Fruit fly (Drosophila melanogaster) whole organism, adult: Measurements from ENCODE around the gene Coq5.

Experiments
- CG11617 ChIP-seq: fragments of 200-800 bp; sonication (Bioruptor generic); optimal IDR thresholded peaks from 2 replicates; lab custom pipeline; 2017; ENCODE audit warnings: mild to moderate bottlenecking, missing biosample characterization, missing genetic modification reagents, missing genetic modification characterization
- CG12768 ChIP-seq: fragments of 200-800 bp; sonication (Bioruptor generic); optimal IDR thresholded peaks from 2 replicates; lab custom pipeline; 2017; ENCODE audit warnings: missing biosample characterization, missing genetic modification characterization, mild to moderate bottlenecking, moderate library complexity, missing genetic modification reagents
- CG14711 ChIP-seq: fragments of 200-800 bp; sonication (Bioruptor generic); optimal IDR thresholded peaks from 2 replicates; lab custom pipeline; 2018; ENCODE audit warnings: missing biosample characterization, mild to moderate bottlenecking, missing genetic modification characterization, moderate library complexity
- CG1620 ChIP-seq: fragments of 200-800 bp; sonication (Bioruptor generic); optimal IDR thresholded peaks from 2 replicates; lab custom pipeline; 2016; ENCODE audit warnings: missing biosample characterization, missing genetic modification characterization
- CG33017 ChIP-seq: fragments of 200-800 bp; sonication (Bioruptor generic); optimal IDR thresholded peaks from 2 replicates; lab custom pipeline; 2018; ENCODE audit warnings: missing biosample characterization, mild to moderate bottlenecking, missing genetic modification characterization, moderate library complexity
- CG5204 ChIP-seq: fragments of 200-800 bp; sonication (Bioruptor generic); optimal IDR thresholded peaks from 2 replicates; lab custom pipeline; 2016; ENCODE audit warnings: missing biosample characterization, missing genetic modification characterization
- CG7045 ChIP-seq: fragments of 200-800 bp; sonication (Bioruptor generic); optimal IDR thresholded peaks from 2 replicates; lab custom pipeline; 2017; ENCODE audit warnings: missing biosample characterization, mild to moderate bottlenecking, missing genetic modification characterization
- CG7101 ChIP-seq: fragments of 200-800 bp; sonication (Bioruptor generic); optimal IDR thresholded peaks from 2 replicates; lab custom pipeline; 2018; ENCODE audit warnings: missing biosample characterization, mild to moderate bottlenecking, missing genetic modification characterization, moderate library complexity
- Clk ChIP-seq: fragments of 200-800 bp; sonication (Bioruptor generic); optimal IDR thresholded peaks from 2 replicates; lab custom pipeline; 2017; ENCODE audit warnings: missing biosample characterization, missing genetic modification characterization
- Crg-1 ChIP-seq: fragments of 200-800 bp; sonication (Bioruptor generic); optimal IDR thresholded peaks from 2 replicates; lab custom pipeline; 2016; ENCODE audit warnings: missing biosample characterization, missing genetic modification characterization
- Hr96 ChIP-seq: fragments of 200-800 bp; sonication (Bioruptor generic); optimal IDR thresholded peaks from 2 replicates; lab custom pipeline; 2016; ENCODE audit warnings: missing biosample characterization, missing genetic modification characterization
- Mnt ChIP-seq: fragments of 200-800 bp; sonication (Bioruptor generic); optimal IDR thresholded peaks from 2 replicates; lab custom pipeline; 2016; ENCODE audit warnings: missing biosample characterization, mild to moderate bottlenecking, missing genetic modification characterization
- bab1 ChIP-seq: fragments of 200-800 bp; sonication (Bioruptor generic); optimal IDR thresholded peaks from 3 replicates; lab custom pipeline; 2019; ENCODE audit warnings: missing biosample characterization, mild to moderate bottlenecking, missing genetic modification characterization, moderate library complexity
- cic ChIP-seq: fragments of 200-800 bp; sonication (Bioruptor generic); optimal IDR thresholded peaks from 2 replicates; lab custom pipeline; 2017; ENCODE audit warnings: missing biosample characterization, mild to moderate bottlenecking, missing genetic modification characterization, moderate library complexity
- cnc ChIP-seq, 2 experiments: fragments of >200 bp; optimal IDR thresholded peaks; 2 replicates each; lab custom pipeline; 2017
- kay ChIP-seq: fragments of 200-800 bp; sonication (Bioruptor generic); peaks from one replicate; lab custom pipeline; 2016; ENCODE audit warnings: missing biosample characterization, missing genetic modification characterization, borderline replicate concordance
- ovo ChIP-seq: fragments of 200-800 bp; sonication (Bioruptor generic); optimal IDR thresholded peaks from 2 replicates; lab custom pipeline; 2016; ENCODE audit warnings: missing biosample characterization, missing genetic modification characterization
- pad ChIP-seq: fragments of 200-800 bp; sonication (Bioruptor generic); optimal IDR thresholded peaks from 3 replicates; lab custom pipeline; 2017; ENCODE audit warnings: missing biosample characterization, missing genetic modification characterization, mild to moderate bottlenecking, moderate library complexity, missing genetic modification reagents
- tj ChIP-seq: fragments of 200-800 bp; sonication (Bioruptor generic); optimal IDR thresholded peaks from 3 replicates; lab custom pipeline; 2017; ENCODE audit warnings: missing biosample characterization, mild to moderate bottlenecking, missing genetic modification characterization, moderate library complexity
- toe ChIP-seq: fragments of 200-800 bp; sonication (Bioruptor generic); optimal IDR thresholded peaks from 2 replicates; lab custom pipeline; 2016; ENCODE audit warnings: missing biosample characterization, missing genetic modification characterization

Gene Coq5

dm6 chrX:13194249-13194648 is at the start of gene Coq5:
TSS of gene Coq5 (minus strand) at chrX:13194551.
- TF ChIP-seq Clk (GFP tag; lab: Kevin White, UChicago) (no peak), toe (GFP tag; lab: Kevin White, UChicago) (no peak), cnc (optimal IDR thresholded peaks at IDR 0.05; lab: Kevin White, UChicago) (no peak), Hr96 (GFP tag; lab: Kevin White, UChicago) (no peak), CG7045 (no peak), ovo (GFP tag; lab: Kevin White, UChicago) (no peak), tj (GFP tag; lab: Kevin White, UChicago) (no peak), Mnt (GFP tag; lab: Kevin White, UChicago) (no peak), CG11617 (GFP tag; lab: Kevin White, UChicago) (no peak), CG5204 (GFP tag; lab: Kevin White, UChicago) (no peak), CG33017 (no peak)

DNA sequence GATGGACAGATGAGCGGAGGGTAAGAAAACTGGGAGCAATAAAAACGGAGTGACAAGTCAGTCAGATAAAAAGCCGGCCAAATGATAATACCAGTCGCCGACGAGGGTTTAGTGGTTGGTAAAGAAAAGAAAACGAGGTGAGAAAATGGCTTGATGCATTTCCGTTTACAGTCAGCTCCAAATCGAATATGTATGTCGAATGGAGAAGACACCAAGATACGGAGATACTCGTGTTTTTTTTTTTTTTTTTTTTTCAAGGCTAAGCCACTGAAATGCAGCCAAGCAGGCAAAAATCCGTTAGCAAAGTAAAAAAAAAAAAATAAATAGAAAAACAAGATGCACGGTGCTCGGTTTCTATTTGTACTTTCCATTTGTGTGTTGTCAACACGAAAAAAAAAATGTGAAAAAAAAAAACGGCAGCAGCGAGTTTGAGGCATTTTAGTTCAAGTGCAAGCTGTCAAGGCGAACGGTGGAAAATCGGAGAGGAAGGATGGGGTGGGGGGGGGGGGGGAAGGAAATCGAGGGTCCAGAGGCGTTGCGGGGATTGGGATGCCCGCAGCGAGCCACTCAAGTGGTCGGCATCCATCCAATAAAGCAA is 49.5 kb upstream of the Coq5 start:
- TF ChIP-seq pad = no peak
- TF ChIP-seq CG12768 (GFP tag; lab: Kevin White, UChicago) = no peak
- no peak for TF ChIP-seq CG5204 (GFP tag; lab: Kevin White, UChicago)
- TF ChIP-seq Crg-1 = no peak
- TF ChIP-seq kay (GFP tag; lab: Kevin White, UChicago) = peak; percentile 78
- no peak for TF ChIP-seq Clk (GFP tag; lab: Kevin White, UChicago)
- TF ChIP-seq CG33017 = no peak
- peak; percentile 19 for TF ChIP-seq tj (GFP tag; lab: Kevin White, UChicago)
- no peak for TF ChIP-seq CG11617 (GFP tag; lab: Kevin White, UChicago)
- no peak for TF ChIP-seq ovo (GFP tag; lab: Kevin White, UChicago)
- TF ChIP-seq cic (GFP tag; lab: Kevin White, UChicago) = peak; percentile 23

- TF ChIP-seq Crg-1 (no peak), CG7045 (no peak), CG5204 (GFP tag; lab: Kevin White, UChicago) (no peak), tj (GFP tag; lab: Kevin White, UChicago) (no peak), CG14711 (no peak), kay (GFP tag; lab: Kevin White, UChicago) (no peak), ovo (GFP tag; lab: Kevin White, UChicago) (no peak), cnc (optimal IDR thresholded peaks at IDR 0.05; lab: Kevin White, UChicago) (no peak), Clk (GFP tag; lab: Kevin White, UChicago) (no peak), toe (GFP tag; lab: Kevin White, UChicago) (no peak), Hr96 (GFP tag; lab: Kevin White, UChicago) (no peak), CG33017 (no peak), pad (no peak), CG12768 (GFP tag; lab: Kevin White, UChicago) (no peak), bab1 (no peak)
Observed at dm6 chrX:13240812-13241211, 46.5 kb upstream of the Coq5 start.

DNA sequence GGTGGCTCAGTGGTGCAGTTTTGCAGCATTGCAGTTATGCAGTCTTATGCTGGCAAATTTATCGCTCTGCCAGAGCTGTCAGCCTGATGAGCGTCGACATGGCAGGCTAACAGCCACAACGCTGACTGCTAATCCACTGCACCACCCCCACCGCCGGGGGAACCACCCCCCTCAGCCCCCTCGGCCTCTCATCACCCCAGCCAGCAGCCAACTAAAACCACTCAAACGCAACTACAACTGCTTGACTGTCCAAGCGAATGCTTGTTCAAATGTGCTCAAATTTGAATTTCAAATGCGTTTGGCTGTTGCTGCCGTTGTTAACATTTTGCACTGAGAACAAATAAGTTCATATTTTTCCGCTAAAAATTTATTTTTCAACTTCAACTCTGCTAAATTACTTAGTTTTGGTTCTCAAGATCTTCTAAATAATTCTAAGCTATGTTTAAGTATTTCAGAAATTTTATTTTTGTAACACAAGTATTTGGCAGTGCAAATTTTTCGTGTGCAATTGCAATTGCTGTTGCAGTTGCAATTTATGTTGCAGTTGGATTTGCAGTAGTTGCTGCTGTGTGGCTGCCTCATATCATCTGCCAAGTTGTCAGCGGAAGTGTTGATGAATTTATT is 44.1 kb upstream of the Coq5 start:
- TF ChIP-seq CG1620 (GFP tag; lab: Kevin White, UChicago) (no peak), CG33017 (peak; percentile 5), pad (no peak), ovo (GFP tag; lab: Kevin White, UChicago) (no peak), CG11617 (GFP tag; lab: Kevin White, UChicago) (no peak), CG12768 (GFP tag; lab: Kevin White, UChicago) (no peak), CG7101 (peak; percentile 13), Hr96 (GFP tag; lab: Kevin White, UChicago) (no peak), Clk (GFP tag; lab: Kevin White, UChicago) (no peak), Mnt (GFP tag; lab: Kevin White, UChicago) (no peak), cnc (optimal IDR thresholded peaks at IDR 0.05; lab: Kevin White, UChicago) (no peak), toe (GFP tag; lab: Kevin White, UChicago) (no peak), kay (GFP tag; lab: Kevin White, UChicago) (no peak), cic (GFP tag; lab: Kevin White, UChicago) (no peak), Crg-1 (no peak), CG14711 (peak; percentile 13), CG5204 (GFP tag; lab: Kevin White, UChicago) (no peak), bab1 (no peak), CG7045 (peak; percentile 22), tj (GFP tag; lab: Kevin White, UChicago) (peak; percentile 78)

- TF ChIP-seq CG33017 = no peak
- no peak for TF ChIP-seq cic (GFP tag; lab: Kevin White, UChicago)
- TF ChIP-seq Crg-1 = no peak
- TF ChIP-seq pad = no peak
- TF ChIP-seq CG7045 = no peak
- TF ChIP-seq CG5204 (GFP tag; lab: Kevin White, UChicago) = no peak
- no peak for TF ChIP-seq CG12768 (GFP tag; lab: Kevin White, UChicago)
- no peak for TF ChIP-seq bab1
Observed at dm6 chrX:13236516-13237245, 42.3 kb upstream of the Coq5 start, which contains the start of gene CG32639. TSS of gene CG32639 (minus strand) at chrX:13236566.
